Fruit fly (Drosophila melanogaster) whole organism, embryonic: Measurements from ENCODE around the gene CG10702.

Experiments
- Atf-2 ChIP-seq: fragments of 200-800 bp; sonication (Bioruptor generic); optimal IDR thresholded peaks from 2 replicates; lab custom pipeline; 2016; ENCODE audit warnings: missing biosample characterization, missing genetic modification characterization
- Atf6 ChIP-seq: fragments of 200-800 bp; sonication (Bioruptor generic); IDR thresholded peaks from 2 replicates; pipeline ENCODE4 v1.3.6; 2022; ENCODE audit warnings: missing biosample characterization, missing genetic modification characterization
- CG10431 ChIP-seq: fragments of 200-800 bp; sonication (Bioruptor generic); optimal IDR thresholded peaks from 3 replicates; lab custom pipeline; 2018; ENCODE audit warnings: missing biosample characterization, mild to moderate bottlenecking, missing genetic modification characterization
- CG10543 ChIP-seq: fragments of 200-800 bp; sonication (Bioruptor generic); optimal IDR thresholded peaks from 3 replicates; lab custom pipeline; 2017; ENCODE audit warnings: missing biosample characterization, mild to moderate bottlenecking, missing genetic modification characterization, moderate library complexity
- CG1602 ChIP-seq: fragments of 200-800 bp; sonication (Bioruptor generic); optimal IDR thresholded peaks from 3 replicates; lab custom pipeline; 2016; ENCODE audit warnings: missing biosample characterization, missing genetic modification characterization
- CG17361 ChIP-seq: fragments of 200-800 bp; sonication (Bioruptor generic); IDR thresholded peaks from 3 replicates; pipeline ENCODE4 v1.3.6; 2022; ENCODE audit warnings: missing biosample characterization, missing genetic modification characterization
- CG17802 ChIP-seq: fragments of 200-800 bp; sonication (Bioruptor generic); optimal IDR thresholded peaks from 2 replicates; lab custom pipeline; 2018; ENCODE audit warnings: missing biosample characterization, mild to moderate bottlenecking, missing genetic modification characterization, moderate library complexity
- CG18476 ChIP-seq: fragments of 200-800 bp; sonication (Bioruptor generic); optimal IDR thresholded peaks from 2 replicates; lab custom pipeline; 2016; ENCODE audit warnings: missing biosample characterization, mild to moderate bottlenecking, missing genetic modification characterization
- CG18599 ChIP-seq: fragments of 200-800 bp; sonication (Bioruptor generic); optimal IDR thresholded peaks from 3 replicates; lab custom pipeline; 2017; ENCODE audit warnings: missing biosample characterization, missing genetic modification characterization, mild to moderate bottlenecking, moderate library complexity, missing genetic modification reagents
- CG3065 ChIP-seq: fragments of 200-800 bp; sonication (Bioruptor generic); optimal IDR thresholded peaks from 2 replicates; lab custom pipeline; 2016; ENCODE audit warnings: missing biosample characterization, missing genetic modification characterization
- CG4424 ChIP-seq: fragments of 200-800 bp; sonication (Bioruptor generic); optimal IDR thresholded peaks from 3 replicates; lab custom pipeline; 2016; ENCODE audit warnings: missing biosample characterization, missing genetic modification characterization
- CG5180 ChIP-seq: fragments of 200-800 bp; sonication (Bioruptor generic); optimal IDR thresholded peaks from 3 replicates; lab custom pipeline; 2017; ENCODE audit warnings: missing biosample characterization, missing genetic modification characterization, mild to moderate bottlenecking, moderate library complexity, missing genetic modification reagents
- CG5953 ChIP-seq: fragments of 200-800 bp; sonication (Bioruptor generic); IDR thresholded peaks from 2 replicates; pipeline ENCODE4 v1.3.6; 2022; ENCODE audit warnings: missing biosample characterization, missing genetic modification characterization
- CG9727 ChIP-seq: fragments of 200-800 bp; sonication (Bioruptor generic); optimal IDR thresholded peaks from 3 replicates; lab custom pipeline; 2017; ENCODE audit warnings: missing biosample characterization, mild to moderate bottlenecking, missing genetic modification characterization
- Dad ChIP-seq: fragments of 200-800 bp; sonication (Bioruptor generic); optimal IDR thresholded peaks from 3 replicates; lab custom pipeline; 2016; ENCODE audit warnings: missing biosample characterization, missing genetic modification characterization
- Dll ChIP-seq: fragments of 200-800 bp; sonication (Bioruptor generic); IDR thresholded peaks from 4 replicates; pipeline ENCODE4 v1.3.6; 2022; ENCODE audit warnings: missing biosample characterization, missing genetic modification characterization; ENCODE audit not compliant: partially characterized antibody
- Elba2 ChIP-seq: fragments of 200-800 bp; sonication (Bioruptor generic); optimal IDR thresholded peaks from 3 replicates; lab custom pipeline; 2016; ENCODE audit warnings: missing biosample characterization, missing genetic modification characterization
- Fer1 ChIP-seq: fragments of 200-800 bp; sonication (Bioruptor generic); optimal IDR thresholded peaks from 2 replicates; lab custom pipeline; 2017; ENCODE audit warnings: missing biosample characterization, mild to moderate bottlenecking, missing genetic modification characterization
- Fer3 ChIP-seq: fragments of 200-800 bp; sonication (Bioruptor generic); optimal IDR thresholded peaks from 2 replicates; lab custom pipeline; 2018; ENCODE audit warnings: missing biosample characterization, mild to moderate bottlenecking, missing genetic modification characterization, moderate library complexity
- Gug ChIP-seq: fragments of 200-800 bp; sonication (Bioruptor generic); IDR thresholded peaks from 4 replicates; pipeline ENCODE4 v1.3.6; 2022; ENCODE audit warnings: missing biosample characterization, missing genetic modification characterization
- HHEX ChIP-seq: fragments of 200-800 bp; sonication (Bioruptor generic); optimal IDR thresholded peaks from 3 replicates; lab custom pipeline; 2017; ENCODE audit warnings: missing biosample characterization, mild to moderate bottlenecking, missing genetic modification characterization, missing genetic modification reagents
- MBD-R2 ChIP-seq: fragments of 200-800 bp; sonication (Bioruptor generic); IDR thresholded peaks from 2 replicates; pipeline ENCODE4 v1.3.6; 2022; ENCODE audit warnings: missing biosample characterization, missing genetic modification characterization
- NC2α ChIP-seq: fragments of 200-800 bp; sonication (Bioruptor generic); optimal IDR thresholded peaks from 2 replicates; lab custom pipeline; 2016; ENCODE audit warnings: missing biosample characterization, missing genetic modification characterization
- Nf-YB ChIP-seq: fragments of 200-800 bp; sonication (Bioruptor generic); optimal IDR thresholded peaks from 3 replicates; lab custom pipeline; 2019; ENCODE audit warnings: missing biosample characterization, mild to moderate bottlenecking, missing genetic modification characterization, moderate library complexity
- Nf-YC ChIP-seq: fragments of 200-800 bp; optimal IDR thresholded peaks from 3 replicates; lab custom pipeline; 2019; ENCODE audit warnings: missing biosample characterization, mild to moderate bottlenecking, missing genetic modification characterization, moderate library complexity
- Ravus ChIP-seq: fragments of 200-800 bp; sonication (Bioruptor generic); IDR thresholded peaks from 2 replicates; pipeline ENCODE4 v1.3.6; 2022; ENCODE audit warnings: missing biosample characterization, missing genetic modification characterization
- Rfx ChIP-seq: fragments of 200-800 bp; sonication (Bioruptor generic); IDR thresholded peaks from 2 replicates; pipeline ENCODE4 v1.3.6; 2022; ENCODE audit warnings: missing biosample characterization, missing genetic modification characterization
- Side ChIP-seq: fragments of 200-800 bp; sonication (Bioruptor generic); optimal IDR thresholded peaks from 2 replicates; lab custom pipeline; 2016; ENCODE audit warnings: missing biosample characterization, missing genetic modification characterization
- Six4 ChIP-seq: fragments of 200-800 bp; sonication (Bioruptor generic); optimal IDR thresholded peaks from 2 replicates; lab custom pipeline; 2016; ENCODE audit warnings: missing biosample characterization, missing genetic modification characterization
- Sox102F ChIP-seq: fragments of 200-800 bp; sonication (Bioruptor generic); optimal IDR thresholded peaks from 2 replicates; lab custom pipeline; 2018; ENCODE audit warnings: missing biosample characterization, mild to moderate bottlenecking, missing genetic modification characterization, moderate library complexity
- Ssrp ChIP-seq: fragments of 200-800 bp; sonication (Bioruptor generic); optimal IDR thresholded peaks from 2 replicates; lab custom pipeline; 2018; ENCODE audit warnings: missing biosample characterization, mild to moderate bottlenecking, missing genetic modification characterization, moderate library complexity
- ase ChIP-seq: fragments of 200-800 bp; sonication (Bioruptor generic); IDR thresholded peaks from 3 replicates; pipeline ENCODE4 v1.3.6; 2022; ENCODE audit warnings: missing biosample characterization, missing genetic modification characterization
- bcd ChIP-seq: fragments of 200-800 bp; sonication (Bioruptor generic); optimal IDR thresholded peaks from 2 replicates; lab custom pipeline; 2017; ENCODE audit warnings: missing biosample characterization, mild to moderate bottlenecking, missing genetic modification characterization
- cas ChIP-seq: fragments of 200-800 bp; sonication (Bioruptor generic); IDR thresholded peaks from 2 replicates; pipeline ENCODE4 v1.3.6; 2022; ENCODE audit warnings: missing biosample characterization, missing genetic modification characterization
- cato ChIP-seq: fragments of 200-800 bp; sonication (Bioruptor generic); optimal IDR thresholded peaks from 2 replicates; lab custom pipeline; 2016; ENCODE audit warnings: missing biosample characterization, missing genetic modification characterization, borderline replicate concordance
- dimm ChIP-seq: fragments of 200-800 bp; sonication (Bioruptor generic); IDR thresholded peaks from 2 replicates; pipeline ENCODE4 v1.3.6; 2022; ENCODE audit warnings: missing biosample characterization, missing genetic modification characterization
- dmrt99B ChIP-seq: fragments of 200-800 bp; sonication (Bioruptor generic); optimal IDR thresholded peaks from 2 replicates; lab custom pipeline; 2018; ENCODE audit warnings: missing biosample characterization, mild to moderate bottlenecking, missing genetic modification characterization, moderate library complexity
- fd102C ChIP-seq: fragments of 200-800 bp; sonication (Bioruptor generic); optimal IDR thresholded peaks from 2 replicates; lab custom pipeline; 2018; ENCODE audit warnings: missing biosample characterization, mild to moderate bottlenecking, missing genetic modification characterization, moderate library complexity
- gem ChIP-seq: fragments of 200-800 bp; sonication (Bioruptor generic); optimal IDR thresholded peaks from 2 replicates; lab custom pipeline; 2019; ENCODE audit warnings: missing biosample characterization, mild to moderate bottlenecking, missing genetic modification characterization, moderate library complexity
- gfzf ChIP-seq: fragments of 200-800 bp; sonication (Bioruptor generic); optimal IDR thresholded peaks from 2 replicates; lab custom pipeline; 2016; ENCODE audit warnings: missing biosample characterization, mild to moderate bottlenecking, missing genetic modification characterization, moderate library complexity
- grau ChIP-seq: fragments of 200-800 bp; optimal IDR thresholded peaks from 3 replicates; lab custom pipeline; 2019; ENCODE audit warnings: missing biosample characterization, mild to moderate bottlenecking, missing genetic modification characterization, moderate library complexity
- ham ChIP-seq: fragments of 200-800 bp; sonication (Bioruptor generic); IDR thresholded peaks from 2 replicates; pipeline ENCODE4 v1.3.6; 2022; ENCODE audit warnings: missing biosample characterization, missing genetic modification characterization
- hth ChIP-seq: fragments of >200 bp; optimal IDR thresholded peaks from 2 replicates; lab custom pipeline; 2017; ENCODE audit warnings: inconsistent platforms
- row ChIP-seq: fragments of 200-800 bp; sonication (Bioruptor generic); IDR thresholded peaks from 3 replicates; pipeline ENCODE4 v1.3.6; 2022; ENCODE audit warnings: missing biosample characterization, missing genetic modification characterization
- run ChIP-seq: fragments of 200-800 bp; sonication (Bioruptor generic); optimal IDR thresholded peaks from 3 replicates; lab custom pipeline; 2018; ENCODE audit warnings: missing biosample characterization, mild to moderate bottlenecking, missing genetic modification characterization
- sna ChIP-seq: fragments of 200-800 bp; sonication (Bioruptor generic); IDR thresholded peaks from 2 replicates; pipeline ENCODE4 v1.3.6; 2022; ENCODE audit warnings: missing biosample characterization, missing genetic modification characterization; ENCODE audit not compliant: partially characterized antibody
- sqz ChIP-seq: fragments of 200-800 bp; sonication (Bioruptor generic); optimal IDR thresholded peaks from 3 replicates; lab custom pipeline; 2018; ENCODE audit warnings: missing biosample characterization, mild to moderate bottlenecking, missing genetic modification characterization
- trem ChIP-seq: fragments of 200-800 bp; optimal IDR thresholded peaks from 3 replicates; lab custom pipeline; 2019; ENCODE audit warnings: missing biosample characterization, mild to moderate bottlenecking, missing genetic modification characterization, moderate library complexity
- vfl ChIP-seq: fragments of 200-800 bp; sonication (Bioruptor generic); optimal IDR thresholded peaks from 2 replicates; lab custom pipeline; 2016; ENCODE audit warnings: missing biosample characterization, missing genetic modification characterization
- wdn ChIP-seq: fragments of 200-800 bp; sonication (Bioruptor generic); IDR thresholded peaks from 2 replicates; pipeline ENCODE4 v1.3.6; 2022; ENCODE audit warnings: missing biosample characterization, missing genetic modification characterization
- zen ChIP-seq: fragments of 200-800 bp; sonication (Bioruptor generic); optimal IDR thresholded peaks from 3 replicates; lab custom pipeline; 2018; ENCODE audit warnings: missing biosample characterization, mild to moderate bottlenecking, missing genetic modification characterization, moderate library complexity
- zfh2 ChIP-seq: fragments of 200-800 bp; sonication (Bioruptor generic); optimal IDR thresholded peaks from 2 replicates; lab custom pipeline; 2016; ENCODE audit warnings: missing biosample characterization, missing genetic modification characterization

Gene CG10702

DNA sequence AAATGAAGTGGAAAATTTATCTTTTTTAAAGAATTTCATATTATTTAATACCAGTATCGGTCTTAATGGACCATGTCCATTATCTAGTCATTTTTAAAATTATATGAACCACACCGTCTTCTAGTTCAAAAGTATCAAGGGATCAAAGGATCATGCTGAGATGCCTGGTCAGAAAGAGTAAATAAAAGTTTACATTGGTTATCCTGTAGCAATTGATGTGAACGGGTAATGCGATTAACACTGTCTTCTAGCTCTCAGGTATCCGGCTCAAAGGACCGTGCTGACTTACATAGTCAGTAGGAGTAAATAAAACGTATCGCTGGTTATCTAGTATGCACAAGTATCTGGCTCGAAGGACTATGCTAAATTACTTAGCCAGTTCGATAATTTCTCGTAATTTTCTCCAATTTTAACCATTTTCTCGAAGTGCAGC, 50.5 kb downstream of the CG10702 start (continued):
- TF ChIP-seq Fer1: peak; percentile 24
- TF ChIP-seq cato (GFP tag; lab: Kevin White, UChicago): no peak
- peak; percentile 51 for TF ChIP-seq gem (tag; lab: Kevin White, UChicago)
- no peak for TF ChIP-seq sqz (GFP tag; lab: Kevin White, UChicago)
- TF ChIP-seq run (tag; lab: Kevin White, UChicago): no peak
- TF ChIP-seq CG9727 (GFP tag; lab: Kevin White, UChicago): peak; percentile 50
- TF ChIP-seq Fer3 (tag; lab: Kevin White, UChicago): no peak
- peak; percentile 52 for TF ChIP-seq HHEX (GFP tag; lab: Kevin White, UChicago)
- TF ChIP-seq CG10543: no peak
- no peak for TF ChIP-seq Side
- TF ChIP-seq hth (lab: Kevin White, UChicago): no peak
- TF ChIP-seq row (GFP tag; lab: Robert Waterston, UW): peak; percentile 47; the same call in 2 of the 3 replicates
- no peak for TF ChIP-seq MBD-R2 (GFP tag; lab: Robert Waterston, UW)
- no peak for TF ChIP-seq Ssrp (tag; lab: Kevin White, UChicago)
- TF ChIP-seq Nf-YC (tag; lab: Kevin White, UChicago): peak; percentile 14
- no peak for TF ChIP-seq cas
- TF ChIP-seq CG17802: no peak
- TF ChIP-seq zen (tag; lab: Kevin White, UChicago): no peak
- peak; percentile 70; the same call in 2 of the 3 replicates for TF ChIP-seq CG17361 (GFP tag; lab: Robert Waterston, UW)
- no peak for TF ChIP-seq fd102C (GFP tag; lab: Kevin White, UChicago)
- TF ChIP-seq Gug (GFP tag; lab: Robert Waterston, UW): no peak
- TF ChIP-seq NC2α (GFP tag; lab: Kevin White, UChicago): no peak
- TF ChIP-seq Elba2 (GFP tag; lab: Kevin White, UChicago): no peak
- TF ChIP-seq CG5180 (GFP tag; lab: Kevin White, UChicago): peak; percentile 10
- no peak for TF ChIP-seq Six4 (GFP tag; lab: Kevin White, UChicago)
- TF ChIP-seq Rfx (GFP tag; lab: Robert Waterston, UW): no peak
- no peak for TF ChIP-seq Dad (GFP tag; lab: Kevin White, UChicago)
- no peak for TF ChIP-seq trem
- TF ChIP-seq Nf-YB (GFP tag; lab: Kevin White, UChicago): no peak
- no peak for TF ChIP-seq CG3065 (GFP tag; lab: Kevin White, UChicago)
- TF ChIP-seq dmrt99B (tag; lab: Kevin White, UChicago): peak; percentile 55
- no peak for TF ChIP-seq Atf-2
- TF ChIP-seq dimm (GFP tag; lab: Robert Waterston, UW): no peak
- no peak for TF ChIP-seq gfzf
- TF ChIP-seq ase: no peak
- no peak for TF ChIP-seq CG10431 (GFP tag; lab: Kevin White, UChicago)
- no peak for TF ChIP-seq Dll (GFP tag; lab: Robert Waterston, UW)
- TF ChIP-seq CG18476 (GFP tag; lab: Kevin White, UChicago): peak; percentile 6
- TF ChIP-seq CG4424 (GFP tag; lab: Kevin White, UChicago): peak; percentile 35
- no peak for TF ChIP-seq CG5953 (GFP tag; lab: Robert Waterston, UW)
- peak; percentile 13 for TF ChIP-seq zfh2 (GFP tag; lab: Kevin White, UChicago)
- no peak for TF ChIP-seq Ravus (GFP tag; lab: Robert Waterston, UW)
- no peak for TF ChIP-seq sna (GFP tag; lab: Robert Waterston, UW)
- no peak for TF ChIP-seq CG1602 (GFP tag; lab: Kevin White, UChicago)
- TF ChIP-seq Atf6 (GFP tag; lab: Robert Waterston, UW): no peak
- TF ChIP-seq wdn: no peak
- TF ChIP-seq CG18599: peak; percentile 61
- TF ChIP-seq ham (GFP tag; lab: Robert Waterston, UW): no peak
- no peak for TF ChIP-seq vfl
- TF ChIP-seq bcd (GFP tag; lab: Kevin White, UChicago): peak; percentile 15
- TF ChIP-seq Sox102F (GFP tag; lab: Kevin White, UChicago): peak; percentile 5
- peak; percentile 27 for TF ChIP-seq grau (tag; lab: Kevin White, UChicago)
